Worm (Caenorhabditis elegans) whole organism, mixed stage, embryonic: ENCODE measurements around the gene cpt-5.

Experiments
- M03D4.4 ChIP-seq: sonication (generic microtip); optimal IDR thresholded peaks from 2 replicates; lab custom pipeline; 2017; ENCODE audit warnings: mild to moderate bottlenecking, missing genetic modification characterization, missing compliant biosample characterization
- bed-3 ChIP-seq: fragments of 200-800 bp; sonication (Bioruptor generic); optimal IDR thresholded peaks from 3 replicates; lab custom pipeline; 2018; ENCODE audit warnings: mild to moderate bottlenecking, missing genetic modification characterization, moderate library complexity, missing compliant biosample characterization
- blmp-1 ChIP-seq: fragments of 150-350 bp; optimal IDR thresholded peaks from 2 replicates; lab custom pipeline; 2014; ENCODE audit warnings: missing biosample characterization, missing genetic modification characterization
- ceh-39 ChIP-seq: fragments of 150-350 bp; optimal IDR thresholded peaks from 2 replicates; lab custom pipeline; 2014; ENCODE audit warnings: missing biosample characterization, missing genetic modification characterization
- ceh-83 ChIP-seq: fragments of 200-800 bp; sonication (Bioruptor generic); optimal IDR thresholded peaks from 2 replicates; lab custom pipeline; 2018; ENCODE audit warnings: mild to moderate bottlenecking, missing genetic modification characterization, missing compliant biosample characterization
- ces-1 ChIP-seq: fragments of 150-350 bp; optimal IDR thresholded peaks from 2 replicates; lab custom pipeline; 2014; ENCODE audit warnings: missing biosample characterization, missing genetic modification reagents, missing genetic modification characterization
- cnd-1 ChIP-seq: fragments of 200-800 bp; sonication (Bioruptor generic); optimal IDR thresholded peaks from 2 replicates; lab custom pipeline; 2018; ENCODE audit warnings: mild to moderate bottlenecking, missing genetic modification characterization, missing compliant biosample characterization
- drap-1 ChIP-seq: fragments of 200-800 bp; sonication (Bioruptor generic); optimal IDR thresholded peaks from 3 replicates; lab custom pipeline; 2018; ENCODE audit warnings: mild to moderate bottlenecking, missing genetic modification characterization, missing compliant biosample characterization
- elt-1 ChIP-seq: sonication (generic microtip); optimal IDR thresholded peaks from 2 replicates; lab custom pipeline; 2017; ENCODE audit warnings: missing genetic modification characterization, mild to moderate bottlenecking, missing compliant biosample characterization, antibody characterized with exemption, moderate library complexity, borderline replicate concordance; ENCODE audit not compliant: insufficient read depth
- elt-3 ChIP-seq: fragments of 150-350 bp; optimal IDR thresholded peaks from 2 replicates; lab custom pipeline; 2014; ENCODE audit warnings: missing biosample characterization, missing genetic modification characterization
- flh-1 ChIP-seq: fragments of 200-800 bp; sonication (Bioruptor generic); optimal IDR thresholded peaks from 2 replicates; lab custom pipeline; 2018; ENCODE audit warnings: mild to moderate bottlenecking, missing genetic modification characterization, moderate library complexity, missing compliant biosample characterization
- ham-2 ChIP-seq: fragments of 200-800 bp; sonication (Bioruptor generic); optimal IDR thresholded peaks from 2 replicates; lab custom pipeline; 2018; ENCODE audit warnings: mild to moderate bottlenecking, missing genetic modification characterization, missing compliant biosample characterization
- hlh-1 ChIP-seq: fragments of 150-350 bp; optimal IDR thresholded peaks from 2 replicates; lab custom pipeline; 2014; ENCODE audit warnings: missing biosample characterization, missing genetic modification reagents, missing genetic modification characterization
- lin-13 ChIP-seq: fragments of 150-350 bp; optimal IDR thresholded peaks from 2 replicates; lab custom pipeline; 2014; ENCODE audit warnings: missing biosample characterization, missing genetic modification characterization
- lin-32 ChIP-seq: fragments of 200-800 bp; sonication (Bioruptor generic); optimal IDR thresholded peaks from 2 replicates; lab custom pipeline; 2018; ENCODE audit warnings: mild to moderate bottlenecking, missing genetic modification characterization, missing compliant biosample characterization
- lsy-2 ChIP-seq: fragments of 150-350 bp; optimal IDR thresholded peaks from 2 replicates; lab custom pipeline; 2014; ENCODE audit warnings: missing biosample characterization, missing genetic modification characterization
- mab-5 ChIP-seq: fragments of 150-350 bp; optimal IDR thresholded peaks from 2 replicates; lab custom pipeline; 2014; ENCODE audit warnings: missing biosample characterization, missing genetic modification characterization
- mep-1 ChIP-seq: fragments of 150-350 bp; optimal IDR thresholded peaks from 2 replicates; lab custom pipeline; 2017; ENCODE audit warnings: missing biosample characterization, missing genetic modification reagents, missing genetic modification characterization, inconsistent platforms
- mls-2 ChIP-seq: sonication (generic microtip); optimal IDR thresholded peaks from 2 replicates; lab custom pipeline; 2016; ENCODE audit warnings: mild to moderate bottlenecking, missing genetic modification characterization, moderate library complexity, missing compliant biosample characterization
- nhr-12 ChIP-seq: fragments of 150-350 bp; optimal IDR thresholded peaks from 2 replicates; lab custom pipeline; 2014; ENCODE audit warnings: missing biosample characterization, missing genetic modification characterization
- nhr-28 ChIP-seq: fragments of 150-350 bp; optimal IDR thresholded peaks from 2 replicates; lab custom pipeline; 2014; ENCODE audit warnings: missing biosample characterization, missing genetic modification characterization
- nhr-76 ChIP-seq: sonication (generic microtip); optimal IDR thresholded peaks from 2 replicates; lab custom pipeline; 2017; ENCODE audit warnings: missing biosample characterization, missing genetic modification characterization
- pha-4 ChIP-seq: fragments of 150-350 bp; optimal IDR thresholded peaks from 2 replicates; lab custom pipeline; 2018; ENCODE audit warnings: missing biosample characterization, missing genetic modification reagents, missing genetic modification characterization
- sem-2 ChIP-seq: fragments of 200-800 bp; sonication (Bioruptor generic); optimal IDR thresholded peaks from 2 replicates; lab custom pipeline; 2018; ENCODE audit warnings: mild to moderate bottlenecking, missing genetic modification characterization, missing compliant biosample characterization
- snpc-4 ChIP-seq: fragments of 150-350 bp; optimal IDR thresholded peaks from 2 replicates; lab custom pipeline; 2014; ENCODE audit warnings: missing biosample characterization, missing genetic modification characterization
- sptf-1 ChIP-seq: sonication (generic microtip); optimal IDR thresholded peaks from 2 replicates; lab custom pipeline; 2017; ENCODE audit warnings: mild to moderate bottlenecking, missing genetic modification characterization, moderate library complexity, missing compliant biosample characterization
- tbx-8 ChIP-seq: fragments of 200-800 bp; sonication (Bioruptor generic); optimal IDR thresholded peaks from 2 replicates; lab custom pipeline; 2018; ENCODE audit warnings: mild to moderate bottlenecking, missing genetic modification characterization, moderate library complexity, missing compliant biosample characterization
- unc-120 ChIP-seq: sonication (generic microtip); optimal IDR thresholded peaks from 2 replicates; lab custom pipeline; 2017; ENCODE audit warnings: missing genetic modification characterization, missing compliant biosample characterization; ENCODE audit not compliant: poor library complexity, severe bottlenecking
- unc-39 ChIP-seq: fragments of 150-350 bp; optimal IDR thresholded peaks from 2 replicates; lab custom pipeline; 2014; ENCODE audit warnings: missing biosample characterization, missing genetic modification characterization
- unc-62 ChIP-seq: fragments of 150-350 bp; optimal IDR thresholded peaks from 2 replicates; lab custom pipeline; 2014; ENCODE audit warnings: missing biosample characterization, missing genetic modification reagents, missing genetic modification characterization
- zip-8 ChIP-seq: fragments of 150-350 bp; optimal IDR thresholded peaks from 2 replicates; lab custom pipeline; 2014; ENCODE audit warnings: missing biosample characterization, missing genetic modification characterization
- ztf-11 ChIP-seq: fragments of 150-350 bp; optimal IDR thresholded peaks from 2 replicates; lab custom pipeline; 2014; ENCODE audit warnings: missing biosample characterization, missing genetic modification characterization

The cpt-5 gene

DNA sequence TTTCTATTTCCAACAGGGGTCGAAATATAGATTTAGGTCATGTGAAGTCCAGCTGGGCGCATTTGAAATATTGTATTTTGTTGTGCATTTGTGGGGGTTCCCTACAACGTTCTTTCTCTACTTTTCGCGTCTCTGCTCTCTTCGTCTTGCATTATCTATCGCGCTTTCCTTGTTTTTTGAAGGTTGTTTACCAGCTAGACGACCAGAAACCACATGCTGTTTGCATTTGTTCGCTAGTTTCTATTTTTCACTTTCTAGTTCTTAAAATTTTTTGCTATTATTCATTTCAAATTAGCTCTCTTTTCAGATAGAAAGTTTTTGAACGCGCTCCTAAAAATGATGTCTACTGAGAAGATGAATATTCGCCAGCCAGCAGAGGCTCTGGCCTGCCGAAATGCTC is 33.6 kb upstream of the cpt-5 start, which contains the start of gene F55B12.10:
Gene F55B12.10 (plus strand): TSS at position 301 of the 400 bp plus-strand sequence.
- no peak for TF ChIP-seq ces-1
- TF ChIP-seq bed-3, result no peak
- TF ChIP-seq blmp-1, result no peak
- no peak for TF ChIP-seq drap-1 (GFP tag; lab: Kevin White, UChicago)
- TF ChIP-seq cnd-1 (tag; lab: Kevin White, UChicago), result no peak
- no peak for TF ChIP-seq flh-1
- no peak for TF ChIP-seq elt-3
- no peak for TF ChIP-seq zip-8 (tag; lab: Kevin White, UChicago)
- no peak for TF ChIP-seq mls-2
- TF ChIP-seq pha-4 (tag; lab: Kevin White, UChicago), result no peak
- no peak for TF ChIP-seq unc-62 (GFP tag; lab: Kevin White, UChicago)
- TF ChIP-seq lsy-2 (tag; lab: Kevin White, UChicago), result no peak
- no peak for TF ChIP-seq nhr-12 (tag; lab: Kevin White, UChicago)

DNA sequence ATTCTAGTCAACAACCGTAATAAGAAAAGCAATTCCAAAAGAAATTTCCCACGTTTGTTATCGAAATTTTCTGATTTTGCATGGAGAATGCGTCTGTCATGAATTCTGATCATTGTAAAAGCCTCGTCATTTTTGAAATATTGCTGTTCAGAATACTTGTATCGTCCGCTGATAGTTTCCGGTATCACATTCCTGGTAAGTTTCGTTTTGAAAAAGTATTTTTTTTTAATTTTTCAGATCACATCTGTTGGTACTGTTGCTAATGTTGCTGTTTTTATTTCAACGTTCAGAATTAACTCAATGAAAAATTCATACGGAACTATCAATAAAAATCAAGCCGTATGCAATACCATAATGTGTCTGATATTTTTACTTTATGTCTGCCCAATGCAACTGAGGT is 32.1 kb upstream of the cpt-5 start, which contains the start of gene srx-17:
Gene srx-17 (plus strand): TSS at position 301 of the 400 bp plus-strand sequence.
- TF ChIP-seq sptf-1 (tag; lab: Kevin White, UChicago) (no peak), lsy-2 (tag; lab: Kevin White, UChicago) (no peak), nhr-28 (tag; lab: Kevin White, UChicago) (no peak), ceh-83 (GFP tag; lab: Kevin White, UChicago) (no peak), mab-5 (no peak), tbx-8 (no peak), M03D4.4 (tag; lab: Kevin White, UChicago) (no peak), ham-2 (GFP tag; lab: Kevin White, UChicago) (no peak), unc-39 (tag; lab: Kevin White, UChicago) (no peak), ceh-39 (tag; lab: Kevin White, UChicago) (no peak), bed-3 (no peak), hlh-1 (no peak), mep-1 (tag; lab: Kevin White, UChicago) (no peak), elt-1 (tag; lab: Kevin White, UChicago) (no peak), drap-1 (GFP tag; lab: Kevin White, UChicago) (no peak), elt-3 (no peak), cnd-1 (tag; lab: Kevin White, UChicago) (no peak), ztf-11 (tag; lab: Kevin White, UChicago) (no peak), lin-32 (no peak), nhr-76 (tag; lab: Kevin White, UChicago) (no peak)

DNA sequence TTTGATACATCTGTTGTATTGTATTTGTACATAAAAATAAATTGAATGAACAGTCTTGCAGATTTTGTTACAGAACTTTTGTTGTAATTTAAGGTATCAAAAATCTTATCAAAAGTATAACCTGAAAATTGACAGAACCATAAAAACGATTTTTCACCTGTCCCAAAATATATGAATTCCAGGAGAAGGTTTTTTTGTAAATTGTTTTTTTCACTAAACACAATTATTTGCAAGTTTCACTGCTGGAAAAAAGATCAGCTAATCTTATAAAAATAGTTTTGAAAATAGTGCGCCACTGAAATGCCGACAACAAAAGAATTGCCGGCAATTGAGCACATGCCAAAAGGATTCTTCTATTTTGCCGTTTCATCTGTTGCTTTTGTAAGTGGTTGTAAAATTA is 29.8 kb upstream of the cpt-5 start, which contains the start of gene srx-130:
Gene srx-130 (plus strand): TSS at position 301 of the 400 bp plus-strand sequence.
- no peak for TF ChIP-seq mep-1 (tag; lab: Kevin White, UChicago)
- no peak for TF ChIP-seq ceh-39 (tag; lab: Kevin White, UChicago)
- TF ChIP-seq elt-3, result no peak
- no peak for TF ChIP-seq blmp-1
- no peak for TF ChIP-seq nhr-12 (tag; lab: Kevin White, UChicago)
- no peak for TF ChIP-seq mls-2
- TF ChIP-seq zip-8 (tag; lab: Kevin White, UChicago), result no peak
- no peak for TF ChIP-seq ceh-83 (GFP tag; lab: Kevin White, UChicago)
- no peak for TF ChIP-seq elt-1 (tag; lab: Kevin White, UChicago)
- no peak for TF ChIP-seq ztf-11 (tag; lab: Kevin White, UChicago)
- no peak for TF ChIP-seq sptf-1 (tag; lab: Kevin White, UChicago)
- TF ChIP-seq pha-4 (tag; lab: Kevin White, UChicago), result no peak
- TF ChIP-seq unc-120, result no peak
- TF ChIP-seq snpc-4 (tag; lab: Kevin White, UChicago), result no peak
- no peak for TF ChIP-seq mab-5
- TF ChIP-seq cnd-1 (tag; lab: Kevin White, UChicago), result no peak
- TF ChIP-seq lin-32, result no peak
- TF ChIP-seq lsy-2 (tag; lab: Kevin White, UChicago), result no peak
- no peak for TF ChIP-seq M03D4.4 (tag; lab: Kevin White, UChicago)

DNA sequence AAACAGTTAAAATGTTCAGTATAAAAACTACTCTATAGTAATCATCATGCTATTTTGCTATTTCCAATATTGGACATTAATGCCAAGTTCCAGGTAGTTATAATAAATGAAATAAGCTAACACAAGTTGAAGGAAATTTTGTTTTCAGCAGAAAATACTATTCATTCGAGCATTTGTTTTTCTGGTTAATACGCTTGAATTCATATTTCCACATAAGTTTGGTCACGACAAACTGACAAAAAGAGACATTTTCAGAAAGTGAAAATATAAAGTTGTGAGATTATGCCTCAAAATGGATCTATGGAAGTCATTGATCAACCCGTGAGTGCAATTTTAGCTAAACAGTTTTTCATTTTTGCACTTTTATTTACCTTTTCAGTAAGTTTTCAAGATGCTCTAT is 27.9 kb upstream of the cpt-5 start, which contains the start of gene srx-131:
Gene srx-131 (plus strand): TSS at position 301 of the 400 bp plus-strand sequence.
- no peak for TF ChIP-seq blmp-1
- TF ChIP-seq ceh-39 (tag; lab: Kevin White, UChicago), result no peak
- TF ChIP-seq sem-2 (GFP tag; lab: Kevin White, UChicago), result no peak
- TF ChIP-seq lin-13 (tag; lab: Kevin White, UChicago), result no peak
- no peak for TF ChIP-seq mls-2
- no peak for TF ChIP-seq nhr-28 (tag; lab: Kevin White, UChicago)
- TF ChIP-seq flh-1, result no peak
- no peak for TF ChIP-seq pha-4 (tag; lab: Kevin White, UChicago)
- no peak for TF ChIP-seq zip-8 (tag; lab: Kevin White, UChicago)
